Worm (Caenorhabditis elegans): Measurements from ENCODE around the gene B0244.10.
A peak's percentile ranks its signal among the peaks of the same experiment; 100 is the strongest.

Gene B0244.10

DNA sequence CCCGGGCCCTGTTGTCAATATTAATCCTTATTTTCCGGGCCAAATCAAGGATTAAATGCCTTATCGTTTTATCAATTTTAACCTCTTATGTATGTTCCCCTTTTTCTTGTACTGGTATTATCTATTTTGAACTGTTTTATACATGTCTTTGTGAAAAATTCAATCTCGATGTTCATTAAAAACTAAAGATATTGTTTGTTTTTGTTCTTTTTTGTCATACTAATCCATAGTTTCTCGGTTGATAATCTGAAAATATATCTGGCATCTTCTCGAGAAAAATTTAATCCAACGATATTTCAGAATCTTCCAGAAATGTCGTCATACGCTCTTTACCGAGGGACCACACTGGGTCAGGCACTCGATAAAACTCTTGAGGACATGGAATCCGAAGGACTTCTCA lies 41.2 kb upstream of the B0244.10 start, which contains the start of gene B0336.13:
TSS of gene B0336.13 (plus strand) at position 301 of the 400 bp plus-strand sequence.
- TF ChIP-seq nhr-12 (tag; optimal IDR thresholded peaks at IDR 0.05) (no peak), hlh-17 (GFP tag; optimal IDR thresholded peaks at IDR 0.05; ENCODE audit: borderline replicate concordance) (no peak), pax-3 (tag; optimal IDR thresholded peaks at IDR 0.05) (no peak), zag-1 (tag; optimal IDR thresholded peaks at IDR 0.05) (no peak)

DNA sequence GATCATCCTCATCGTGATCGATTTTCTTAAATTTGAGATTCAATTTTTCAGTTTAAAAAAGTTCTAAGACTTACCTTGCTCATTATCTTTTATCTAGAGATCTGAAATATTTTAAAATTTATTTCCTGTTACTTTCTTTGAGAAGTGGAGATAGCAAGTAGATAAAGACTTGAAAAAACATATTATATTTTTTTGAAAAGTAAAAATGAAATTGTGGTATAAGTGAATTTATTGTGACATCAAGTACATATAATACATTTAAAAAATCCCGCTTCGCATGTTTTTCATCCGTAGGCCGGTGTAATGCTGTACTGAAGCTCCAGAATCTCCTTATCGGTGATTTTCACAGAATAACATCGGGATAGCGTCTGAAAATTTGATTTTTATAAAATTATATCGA lies 37.7 kb upstream of the B0244.10 start, which contains the start of gene B0336.7:
TSS of gene B0336.7 (minus strand) at position 101 of the 400 bp plus-strand sequence.
- TF ChIP-seq vab-15 (tag; optimal IDR thresholded peaks at IDR 0.05): no peak
- TF ChIP-seq nhr-20 (tag; optimal IDR thresholded peaks at IDR 0.05): no peak
- TF ChIP-seq aha-1 (tag; optimal IDR thresholded peaks at IDR 0.05): no peak
- no peak for TF ChIP-seq nhr-237 (tag; optimal IDR thresholded peaks at IDR 0.05)
- TF ChIP-seq ceh-88 (GFP tag; IDR thresholded peaks at IDR 0.05): no peak
- TF ChIP-seq snpc-4 (tag; optimal IDR thresholded peaks at IDR 0.05): no peak
- TF ChIP-seq efl-1 (optimal IDR thresholded peaks at IDR 0.05): no peak
- no peak for TF ChIP-seq efl-1 (GFP tag; optimal IDR thresholded peaks at IDR 0.05 in 1 of 2)
- no peak for TF ChIP-seq snu-23 (GFP tag; optimal IDR thresholded peaks at IDR 0.05)
- TF ChIP-seq tbx-2 (tag; optimal IDR thresholded peaks at IDR 0.05): no peak
- TF ChIP-seq alr-1 (tag; optimal IDR thresholded peaks at IDR 0.05; ENCODE audit: borderline replicate concordance): no peak
- TF ChIP-seq pqm-1 (tag; optimal IDR thresholded peaks at IDR 0.05): no peak
- TF ChIP-seq efl-3 (GFP tag; optimal IDR thresholded peaks at IDR 0.05): no peak

DNA sequence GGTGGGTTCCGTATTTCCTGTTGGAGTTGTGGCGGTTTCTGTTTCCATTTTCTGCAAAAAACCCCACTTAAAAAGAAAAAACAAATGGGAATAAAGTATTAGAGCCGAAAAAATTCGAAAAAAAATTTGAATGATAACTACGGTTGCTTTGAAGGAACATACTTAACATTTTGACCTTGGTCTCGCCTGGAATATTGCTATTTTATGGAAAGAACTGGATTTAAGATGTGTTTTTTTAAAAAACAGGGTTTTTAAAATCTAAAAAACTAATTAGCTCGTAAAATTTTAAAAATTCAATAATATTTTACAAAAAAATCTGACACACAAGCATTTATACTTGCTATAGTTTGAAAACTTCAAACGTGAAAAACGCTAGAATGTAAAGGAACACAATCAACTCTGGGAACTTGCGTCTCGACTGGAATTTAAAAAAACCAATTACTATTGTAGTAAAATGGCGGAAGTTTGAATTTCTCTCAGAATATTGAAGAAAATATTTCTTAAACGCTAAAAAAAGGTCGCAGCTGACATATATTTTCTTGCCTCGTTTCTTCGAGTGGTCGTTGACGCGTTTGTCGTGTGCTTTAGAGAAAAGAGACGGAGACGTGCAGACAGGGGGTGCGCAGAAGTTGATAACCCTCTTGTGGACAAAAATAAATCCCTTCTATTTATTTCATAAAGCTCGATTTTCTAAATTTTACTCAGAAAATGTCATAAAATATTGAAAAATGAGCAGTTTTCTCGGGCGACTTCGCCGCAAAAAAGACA lies 36.8 kb upstream of the B0244.10 start, which contains the start of the genes lgg-3 and rgs-5:
TSS of gene lgg-3 (minus strand) at position 51 of the 768 bp plus-strand sequence.
TSS of gene rgs-5 (plus strand) at position 593 of the 768 bp plus-strand sequence.
- TF ChIP-seq nhr-76 (tag; optimal IDR thresholded peaks at IDR 0.05) (no peak), efl-1 (optimal IDR thresholded peaks at IDR 0.05) (peak; percentile 50 to 70), efl-1 (GFP tag; optimal IDR thresholded peaks at IDR 0.05 in 1 of 2) (peak; percentile 47 to 93), C16A3.4 (tag; optimal IDR thresholded peaks at IDR 0.05) (peak; percentile 27), nhr-20 (tag; optimal IDR thresholded peaks at IDR 0.05) (peak; percentile 3), fkh-8 (tag; optimal IDR thresholded peaks at IDR 0.05) (peak; percentile 1), fkh-10 (GFP tag; optimal IDR thresholded peaks at IDR 0.05) (no peak), lin-15B (tag; optimal IDR thresholded peaks at IDR 0.05) (peak; percentile 18), snpc-4 (tag; optimal IDR thresholded peaks at IDR 0.05) (no peak), elt-3 (tag; optimal IDR thresholded peaks at IDR 0.05) (peak in 1 of 6 experiments; percentile 28), mep-1 (tag; optimal IDR thresholded peaks at IDR 0.05) (peak; percentile 15), mdl-1 (tag; optimal IDR thresholded peaks at IDR 0.05) (peak in 1 of 2 experiments; percentile 8), tbx-2 (tag; optimal IDR thresholded peaks at IDR 0.05) (no peak), irx-1 (tag; optimal IDR thresholded peaks at IDR 0.05) (no peak), rnt-1 (tag; optimal IDR thresholded peaks at IDR 0.05) (peak; percentile 34), nhr-85 (tag) (peak; percentile 17), lin-35 (GFP tag; optimal IDR thresholded peaks at IDR 0.05) (peak; percentile 10 to 70), snu-23 (GFP tag; optimal IDR thresholded peaks at IDR 0.05) (peak; percentile 30), zag-1 (tag; optimal IDR thresholded peaks at IDR 0.05) (no peak), blmp-1 (tag; optimal IDR thresholded peaks at IDR 0.05) (peak; percentile 20), isw-1 (GFP tag; IDR thresholded peaks at IDR 0.05) (no peak), nhr-71 (tag; optimal IDR thresholded peaks at IDR 0.05) (peak; percentile 46), elt-2 (tag; optimal IDR thresholded peaks at IDR 0.05) (no peak), lin-39 (tag; optimal IDR thresholded peaks at IDR 0.05) (no peak), lin-13 (GFP tag; optimal IDR thresholded peaks at IDR 0.05) (no peak), ceh-82 (tag; optimal IDR thresholded peaks at IDR 0.05) (peak in 1 of 3 experiments; percentile 34), lsy-2 (tag; optimal IDR thresholded peaks at IDR 0.05) (peak; percentile 30 to 62), dpl-1 (GFP tag; optimal IDR thresholded peaks at IDR 0.05) (peak; percentile 14 to 64 (median 48))

All from whole organism, L1 larva.